In genomic region chr2L:35452-35851, dm6 we compare ENCODE assay signal across 2 fruit fly cellular contexts.
TF ChIP-seq lines count a peak whose summit lies in the region.

No protein-coding gene starts in this region.

- peak; percentile 64 to 79 for TF ChIP-seq CTCF in S2 (optimal IDR thresholded peaks at IDR 0.05; lab: Kevin White, UChicago)
- no peak for TF ChIP-seq CTCF in whole organism, embryonic (GFP tag; optimal IDR thresholded peaks at IDR 0.05; lab: Kevin White, UChicago)

TF ChIP-seq in whole organism, embryonic, 481 proteins besides CTCF, POLR2A, EP300 and RAD21:
- no peak for TF ChIP-seq Dll (GFP tag; IDR thresholded peaks at IDR 0.05; lab: Robert Waterston, UW; ENCODE audit: partially characterized antibody)
- no peak for TF ChIP-seq CG15073 (GFP tag; optimal IDR thresholded peaks at IDR 0.05; lab: Kevin White, UChicago)
- no peak for TF ChIP-seq bigmax (GFP tag; optimal IDR thresholded peaks at IDR 0.05; lab: Kevin White, UChicago)
- TF ChIP-seq gfzf (GFP tag; optimal IDR thresholded peaks at IDR 0.05; lab: Kevin White, UChicago), result peak; percentile 16
- TF ChIP-seq Sry-β (GFP tag; optimal IDR thresholded peaks at IDR 0.05; lab: Kevin White, UChicago), result no peak
- TF ChIP-seq PHDP (tag; optimal IDR thresholded peaks at IDR 0.05; lab: Kevin White, UChicago), result no peak
- TF ChIP-seq CG9727 (GFP tag; optimal IDR thresholded peaks at IDR 0.05; lab: Kevin White, UChicago), result no peak
- TF ChIP-seq CG9437 (GFP tag; optimal IDR thresholded peaks at IDR 0.05; lab: Kevin White, UChicago), result peak; percentile 93
- no peak for TF ChIP-seq CG17385 (GFP tag; optimal IDR thresholded peaks at IDR 0.05; lab: Kevin White, UChicago)
- no peak for TF ChIP-seq CG8359 (GFP tag; optimal IDR thresholded peaks at IDR 0.05; lab: Kevin White, UChicago; ENCODE audit: borderline replicate concordance)
- TF ChIP-seq Usf (GFP tag; optimal IDR thresholded peaks at IDR 0.05; lab: Kevin White, UChicago), result no peak
- TF ChIP-seq CG14965 (GFP tag; optimal IDR thresholded peaks at IDR 0.05; lab: Kevin White, UChicago; ENCODE audit: borderline replicate concordance), result no peak
- TF ChIP-seq caup (GFP tag; optimal IDR thresholded peaks at IDR 0.05; lab: Kevin White, UChicago; ENCODE audit: severe bottlenecking), result no peak
- peak; percentile 43; the same call in 1 of the 2 replicates for TF ChIP-seq amos (GFP tag; IDR thresholded peaks at IDR 0.05; lab: Robert Waterston, UW; ENCODE audit: partially characterized antibody)
- no peak for TF ChIP-seq CG11085 (GFP tag; IDR thresholded peaks at IDR 0.05; lab: Robert Waterston, UW)
- no peak for TF ChIP-seq CG8281 (tag; optimal IDR thresholded peaks at IDR 0.05; lab: Kevin White, UChicago)
- TF ChIP-seq CG8290 (GFP tag; optimal IDR thresholded peaks at IDR 0.05; lab: Kevin White, UChicago), result no peak
- peak in 1 of 2 experiments; percentile 57 for TF ChIP-seq CG8290 (tag; optimal IDR thresholded peaks at IDR 0.05; lab: Kevin White, UChicago)
- TF ChIP-seq CG18599 (GFP tag; optimal IDR thresholded peaks at IDR 0.05; lab: Kevin White, UChicago), result no peak
- no peak for TF ChIP-seq Bdp1 (GFP tag; optimal IDR thresholded peaks at IDR 0.05; lab: Kevin White, UChicago)
- no peak for TF ChIP-seq CG4404 (GFP tag; IDR thresholded peaks at IDR 0.05; lab: Robert Waterston, UW)
- TF ChIP-seq CG16779 (GFP tag; IDR thresholded peaks at IDR 0.05; lab: Robert Waterston, UW), result no peak
- no peak for TF ChIP-seq CG6272 (GFP tag; IDR thresholded peaks at IDR 0.05; lab: Robert Waterston, UW)
- no peak for TF ChIP-seq repo (GFP tag; optimal IDR thresholded peaks at IDR 0.05; lab: Kevin White, UChicago)
- peak; percentile 8 for TF ChIP-seq CG1603 (tag; optimal IDR thresholded peaks at IDR 0.05; lab: Kevin White, UChicago)
- TF ChIP-seq CG10431 (GFP tag; optimal IDR thresholded peaks at IDR 0.05; lab: Kevin White, UChicago), result no peak
- TF ChIP-seq gro (GFP tag; optimal IDR thresholded peaks at IDR 0.05; lab: Kevin White, UChicago), result no peak
- no peak for TF ChIP-seq wdn (GFP tag; IDR thresholded peaks at IDR 0.05; lab: Robert Waterston, UW)
- TF ChIP-seq CG4820 (GFP tag; optimal IDR thresholded peaks at IDR 0.05; lab: Kevin White, UChicago), result peak; percentile 74
- TF ChIP-seq CG13123 (GFP tag; optimal IDR thresholded peaks at IDR 0.05; lab: Kevin White, UChicago), result no peak
- TF ChIP-seq ems (GFP tag; optimal IDR thresholded peaks at IDR 0.05; lab: Kevin White, UChicago), result no peak
- TF ChIP-seq Jarid2 (GFP tag; optimal IDR thresholded peaks at IDR 0.05; lab: Kevin White, UChicago), result no peak
- TF ChIP-seq CG33213 (GFP tag; optimal IDR thresholded peaks at IDR 0.05; lab: Kevin White, UChicago), result peak; percentile 8
- no peak for TF ChIP-seq cwo (GFP tag; optimal IDR thresholded peaks at IDR 0.05; lab: Kevin White, UChicago)
- 0 out of 2 replicates have a peak, but pooled peaks have one; percentile 15 for TF ChIP-seq Rfx (GFP tag; IDR thresholded peaks at IDR 0.05; lab: Robert Waterston, UW)
- TF ChIP-seq CG11093 (GFP tag; IDR thresholded peaks at IDR 0.05; lab: Robert Waterston, UW), result no peak
- peak; percentile 25 for TF ChIP-seq Hmr (GFP tag; optimal IDR thresholded peaks at IDR 0.05; lab: Kevin White, UChicago)
- no peak for TF ChIP-seq slp2 (GFP tag; optimal IDR thresholded peaks at IDR 0.05; lab: Kevin White, UChicago)
- 0 out of 3 replicates have a peak, but pooled peaks have one; percentile 22 for TF ChIP-seq Opbp (GFP tag; IDR thresholded peaks at IDR 0.05; lab: Robert Waterston, UW; ENCODE audit: partially characterized antibody)
- no peak for TF ChIP-seq fu2 (GFP tag; optimal IDR thresholded peaks at IDR 0.05; lab: Kevin White, UChicago)
- TF ChIP-seq crol (GFP tag; IDR thresholded peaks at IDR 0.05; lab: Robert Waterston, UW), result no peak
- TF ChIP-seq CG13287 (GFP tag; IDR thresholded peaks at IDR 0.05; lab: Robert Waterston, UW; ENCODE audit: partially characterized antibody), result no peak
- TF ChIP-seq Ets65A (GFP tag; lab: Kevin White, UChicago), result peak; percentile 83
- no peak for TF ChIP-seq tll (GFP tag; optimal IDR thresholded peaks at IDR 0.05; lab: Kevin White, UChicago)
- TF ChIP-seq pita (GFP tag; optimal IDR thresholded peaks at IDR 0.05; lab: Kevin White, UChicago), result peak; percentile 72
- TF ChIP-seq tap (tag; optimal IDR thresholded peaks at IDR 0.05; lab: Kevin White, UChicago), result no peak
- TF ChIP-seq gcm2 (GFP tag; optimal IDR thresholded peaks at IDR 0.05; lab: Kevin White, UChicago), result no peak
- TF ChIP-seq CG4424 (GFP tag; optimal IDR thresholded peaks at IDR 0.05; lab: Kevin White, UChicago), result no peak
- peak; percentile 45 for TF ChIP-seq CG32767 (GFP tag; IDR thresholded peaks at IDR 0.05; lab: Robert Waterston, UW)
- no peak for TF ChIP-seq croc (GFP tag; conservative IDR thresholded peaks at IDR 0.05; lab: Robert Waterston, UW)
- peak; percentile 34 for TF ChIP-seq HmgZ (tag; optimal IDR thresholded peaks at IDR 0.05; lab: Kevin White, UChicago)
- peak; percentile 8 for TF ChIP-seq Dip3 (GFP tag; optimal IDR thresholded peaks at IDR 0.05; lab: Kevin White, UChicago)
- peak; percentile 58 for TF ChIP-seq Med (GFP tag; lab: Kevin White, UChicago)
- TF ChIP-seq CG2199 (GFP tag; IDR thresholded peaks at IDR 0.05; lab: Robert Waterston, UW), result peak; percentile 80
- no peak for TF ChIP-seq Xbp1 (GFP tag; optimal IDR thresholded peaks at IDR 0.05; lab: Kevin White, UChicago)
- TF ChIP-seq sisA (GFP tag; IDR thresholded peaks at IDR 0.05; lab: Robert Waterston, UW), result no peak
- peak; percentile 15 for TF ChIP-seq pros (GFP tag; optimal IDR thresholded peaks at IDR 0.05; lab: Kevin White, UChicago)
- TF ChIP-seq sim (GFP tag; IDR thresholded peaks at IDR 0.05; lab: Robert Waterston, UW), result no peak
- TF ChIP-seq B-H2 (GFP tag; optimal IDR thresholded peaks at IDR 0.05; lab: Kevin White, UChicago), result no peak
- peak in 1 of 2 experiments; percentile 30 for TF ChIP-seq insv (GFP tag; optimal IDR thresholded peaks at IDR 0.05; lab: Kevin White, UChicago)
- no peak for TF ChIP-seq exex (tag; optimal IDR thresholded peaks at IDR 0.05; lab: Kevin White, UChicago)
- TF ChIP-seq Dfd (GFP tag; optimal IDR thresholded peaks at IDR 0.05; lab: Kevin White, UChicago), result no peak
